Worm (Caenorhabditis elegans): Measurements from ENCODE around the gene C42D4.13.

Gene C42D4.13

DNA sequence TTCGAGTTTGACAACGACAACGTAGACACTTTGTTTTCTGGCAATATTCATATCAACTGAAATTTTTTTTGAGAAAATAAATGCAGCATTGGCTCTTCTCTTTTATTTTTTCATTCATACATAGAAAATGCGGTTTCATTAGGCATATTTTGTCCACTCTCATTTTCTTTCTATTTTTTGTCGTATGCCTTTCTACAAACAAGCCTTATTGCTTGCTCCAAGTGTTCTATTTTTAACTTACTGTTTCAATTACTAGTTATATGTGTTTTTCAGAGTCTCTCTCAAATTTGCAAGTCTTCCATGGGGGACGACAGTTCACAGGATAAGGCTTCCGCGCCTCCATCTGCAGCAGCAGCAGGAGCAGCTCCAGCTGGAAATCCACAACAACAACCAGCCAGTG lies 18.0 kb upstream of the C42D4.13 start, which contains the start of gene kcc-1:
TSS of gene kcc-1 (plus strand) at position 301 of the 400 bp plus-strand sequence.
- TF ChIP-seq mcd-1 (GFP tag; IDR thresholded peaks at IDR 0.05), result no peak
- TF ChIP-seq Y53F4B.3 (GFP tag; IDR thresholded peaks at IDR 0.05), result no peak
- TF ChIP-seq somi-1 (GFP tag; optimal IDR thresholded peaks at IDR 0.05), result no peak
- no peak for TF ChIP-seq rec-8 (tag; optimal IDR thresholded peaks at IDR 0.05)
- TF ChIP-seq sdz-38 (tag; optimal IDR thresholded peaks at IDR 0.05), result no peak
- no peak for TF ChIP-seq egl-18 (GFP tag; IDR thresholded peaks at IDR 0.05)
- no peak for TF ChIP-seq nhr-27 (tag; optimal IDR thresholded peaks at IDR 0.05)
- no peak for TF ChIP-seq unc-62 (GFP tag; optimal IDR thresholded peaks at IDR 0.05)
- TF ChIP-seq pha-4 (tag; optimal IDR thresholded peaks at IDR 0.05), result no peak
- TF ChIP-seq ceh-58 (GFP tag; IDR thresholded peaks at IDR 0.05), result no peak
- TF ChIP-seq Y56A3A.18 (GFP tag; IDR thresholded peaks at IDR 0.05), result no peak
- TF ChIP-seq F22D6.2 (tag; optimal IDR thresholded peaks at IDR 0.05), result no peak
- no peak for TF ChIP-seq F52B5.7 (tag; optimal IDR thresholded peaks at IDR 0.05)
- no peak for TF ChIP-seq ets-4 (GFP tag; optimal IDR thresholded peaks at IDR 0.05)
- TF ChIP-seq hsf-1 (GFP tag; IDR thresholded peaks at IDR 0.05), result no peak

DNA sequence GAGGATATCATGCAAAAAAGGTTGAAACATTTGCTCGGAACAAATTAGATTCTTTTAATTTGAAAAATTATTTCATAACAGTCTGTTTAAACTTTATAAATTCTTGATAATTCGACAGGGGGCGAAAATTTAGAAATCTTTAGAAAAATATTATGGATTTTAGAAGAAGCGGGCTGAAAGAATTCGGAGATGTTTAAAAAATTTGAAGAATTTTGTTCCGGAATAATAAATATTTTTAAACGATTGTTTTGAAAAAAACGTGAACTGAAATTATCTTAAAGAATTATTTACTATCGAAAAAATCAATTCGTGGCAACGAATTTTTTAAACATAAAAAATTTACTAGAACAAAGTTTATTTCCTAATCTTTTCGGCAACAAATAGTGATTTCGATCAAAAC lies 15.8 kb upstream of the C42D4.13 start, which contains the start of gene R13A1.3:
TSS of gene R13A1.3 (plus strand) at position 301 of the 400 bp plus-strand sequence.
- TF ChIP-seq dpff-1 (tag; optimal IDR thresholded peaks at IDR 0.05) (no peak), F37B4.10 (GFP tag; IDR thresholded peaks at IDR 0.05) (no peak), nfya-2 (GFP tag; IDR thresholded peaks at IDR 0.05) (no peak), lin-40 (tag; optimal IDR thresholded peaks at IDR 0.05) (no peak), akir-1 (GFP tag; optimal IDR thresholded peaks at IDR 0.05) (no peak), sptf-2 (GFP tag; optimal IDR thresholded peaks at IDR 0.05) (no peak)

DNA sequence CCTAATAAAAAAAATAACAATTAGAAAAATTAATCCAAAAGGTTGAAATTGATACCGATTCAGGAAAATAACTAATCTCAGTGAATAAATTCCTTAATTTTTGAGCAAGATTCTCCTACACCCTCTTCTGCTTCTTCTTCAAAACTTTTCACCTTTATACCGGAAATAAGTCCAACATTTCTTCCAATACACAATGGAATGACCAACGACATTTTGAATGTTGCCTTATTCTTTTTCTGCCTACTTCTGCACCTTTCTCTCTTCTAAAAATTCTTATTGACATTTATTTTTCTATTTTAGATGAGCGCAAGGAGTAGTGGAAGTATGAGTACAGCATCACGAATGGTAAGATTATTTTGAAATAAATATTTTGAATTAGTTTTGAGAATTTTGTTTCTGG lies 8.9 kb upstream of the C42D4.13 start, which contains the start of gene unc-8:
TSS of gene unc-8 (plus strand) at position 301 of the 400 bp plus-strand sequence.
- TF ChIP-seq zfh-2 (GFP tag; conservative IDR thresholded peaks at IDR 0.05), result no peak
- TF ChIP-seq let-526 (GFP tag; IDR thresholded peaks at IDR 0.05), result no peak
- TF ChIP-seq ekl-4 (GFP tag; IDR thresholded peaks at IDR 0.05), result no peak
- no peak for TF ChIP-seq ama-1 (optimal IDR thresholded peaks at IDR 0.05)
- no peak for TF ChIP-seq ama-1 (GFP tag; optimal IDR thresholded peaks at IDR 0.05)
- no peak for TF ChIP-seq T26A5.8 (tag; optimal IDR thresholded peaks at IDR 0.05)
- no peak for TF ChIP-seq lag-1 (GFP tag; IDR thresholded peaks at IDR 0.05)
- no peak for TF ChIP-seq hrde-1 (tag; optimal IDR thresholded peaks at IDR 0.05; ENCODE audit: borderline replicate concordance)
- TF ChIP-seq T07F8.4 (tag; optimal IDR thresholded peaks at IDR 0.05), result no peak
- no peak for TF ChIP-seq F10E7.11 (tag; optimal IDR thresholded peaks at IDR 0.05)
- TF ChIP-seq B0019.2 (GFP tag; conservative IDR thresholded peaks at IDR 0.05), result no peak
- no peak for TF ChIP-seq sea-2 (GFP tag; IDR thresholded peaks at IDR 0.05)

DNA sequence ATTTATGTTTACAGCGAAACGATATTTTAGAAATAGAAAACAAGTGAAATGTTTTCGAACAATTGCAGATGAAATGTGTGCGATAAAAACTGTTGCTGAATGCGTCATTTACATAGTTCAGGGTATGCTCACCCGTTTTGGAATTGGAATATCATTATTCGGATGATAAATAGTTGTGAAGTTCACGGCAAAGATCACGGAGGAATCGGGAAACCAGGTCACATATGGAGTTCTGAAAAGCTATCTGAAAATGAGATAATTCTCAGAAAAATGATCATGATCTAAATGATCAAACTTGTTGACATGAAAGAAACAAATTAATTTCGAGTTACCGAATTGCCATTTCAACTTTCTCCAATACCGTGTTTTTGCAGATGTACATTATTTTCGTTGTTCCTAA lies 7.8 kb upstream of the C42D4.13 start, which contains the start of gene best-16:
TSS of gene best-16 (minus strand) at position 101 of the 400 bp plus-strand sequence.
- TF ChIP-seq F57C9.4 (tag; optimal IDR thresholded peaks at IDR 0.05) (no peak), Y56A3A.18 (GFP tag; IDR thresholded peaks at IDR 0.05) (no peak), C06A6.2 (GFP tag; conservative IDR thresholded peaks at IDR 0.05) (no peak), sdz-38 (tag; optimal IDR thresholded peaks at IDR 0.05) (no peak), ama-1 (optimal IDR thresholded peaks at IDR 0.05) (no peak), ama-1 (GFP tag; optimal IDR thresholded peaks at IDR 0.05) (no peak), rec-8 (tag; optimal IDR thresholded peaks at IDR 0.05) (no peak), egl-18 (GFP tag; IDR thresholded peaks at IDR 0.05) (no peak), somi-1 (GFP tag; optimal IDR thresholded peaks at IDR 0.05) (no peak)
